Worm (Caenorhabditis elegans) whole organism, mixed stage, embryonic: ENCODE measurements around the gene nhr-100.
A peak's percentile ranks its signal among the peaks of the same experiment; 100 is the strongest.

Experiments
- blmp-1 ChIP-seq: fragments of 150-350 bp; optimal IDR thresholded peaks from 2 replicates; lab custom pipeline; 2014; ENCODE audit warnings: missing biosample characterization, missing genetic modification characterization
- ceh-39 ChIP-seq: fragments of 150-350 bp; optimal IDR thresholded peaks from 2 replicates; lab custom pipeline; 2014; ENCODE audit warnings: missing biosample characterization, missing genetic modification characterization
- ceh-83 ChIP-seq: fragments of 200-800 bp; sonication (Bioruptor generic); optimal IDR thresholded peaks from 2 replicates; lab custom pipeline; 2018; ENCODE audit warnings: mild to moderate bottlenecking, missing genetic modification characterization, missing compliant biosample characterization
- elt-1 ChIP-seq: sonication (generic microtip); optimal IDR thresholded peaks from 2 replicates; lab custom pipeline; 2017; ENCODE audit warnings: missing genetic modification characterization, mild to moderate bottlenecking, missing compliant biosample characterization, antibody characterized with exemption, moderate library complexity, borderline replicate concordance; ENCODE audit not compliant: insufficient read depth
- elt-3 ChIP-seq: fragments of 150-350 bp; optimal IDR thresholded peaks from 2 replicates; lab custom pipeline; 2014; ENCODE audit warnings: missing biosample characterization, missing genetic modification characterization
- lsy-2 ChIP-seq: fragments of 150-350 bp; optimal IDR thresholded peaks from 2 replicates; lab custom pipeline; 2014; ENCODE audit warnings: missing biosample characterization, missing genetic modification characterization
- nhr-12 ChIP-seq: fragments of 150-350 bp; optimal IDR thresholded peaks from 2 replicates; lab custom pipeline; 2014; ENCODE audit warnings: missing biosample characterization, missing genetic modification characterization
- nhr-237 ChIP-seq: fragments of 150-350 bp; optimal IDR thresholded peaks from 2 replicates; lab custom pipeline; 2014; ENCODE audit warnings: missing biosample characterization, missing genetic modification characterization
- unc-39 ChIP-seq: fragments of 150-350 bp; optimal IDR thresholded peaks from 2 replicates; lab custom pipeline; 2014; ENCODE audit warnings: missing biosample characterization, missing genetic modification characterization

ce11 chrIV:9770798-9771197, 42.3 kb downstream of the nhr-100 start:
- TF ChIP-seq elt-3 (no peak), unc-39 (tag; lab: Kevin White, UChicago) (no peak), nhr-237 (tag; lab: Kevin White, UChicago) (no peak), ceh-83 (GFP tag; lab: Kevin White, UChicago) (no peak), blmp-1 (tag; lab: Kevin White, UChicago) (no peak), lsy-2 (peak; percentile 53), elt-1 (tag; lab: Kevin White, UChicago) (peak; percentile 68), ceh-39 (tag; lab: Kevin White, UChicago) (peak; percentile 65), nhr-12 (tag; lab: Kevin White, UChicago) (peak; percentile 5)
